Worm (Caenorhabditis elegans) whole organism, L2 larva: ENCODE data around the gene T09E8.4.

Experiments used
- aly-2 ChIP-seq: fragments of 150-350 bp; optimal IDR thresholded peaks from 2 replicates; lab custom pipeline; 2014; ENCODE audit warnings: missing biosample characterization, missing genetic modification characterization
- lin-11 ChIP-seq: fragments of 150-350 bp; sonication (generic microtip); optimal IDR thresholded peaks from 2 replicates; lab custom pipeline; 2014; ENCODE audit warnings: missing biosample characterization, missing genetic modification characterization, inconsistent platforms, mixed read lengths
- nhr-237 ChIP-seq: fragments of 150-350 bp; optimal IDR thresholded peaks from 2 replicates; lab custom pipeline; 2014; ENCODE audit warnings: missing biosample characterization, missing genetic modification characterization
- nhr-77 ChIP-seq: fragments of 150-350 bp; optimal IDR thresholded peaks from 2 replicates; lab custom pipeline; 2014; ENCODE audit warnings: missing biosample characterization, missing genetic modification characterization
- snpc-4 ChIP-seq: fragments of 150-350 bp; optimal IDR thresholded peaks from 2 replicates; lab custom pipeline; 2014; ENCODE audit warnings: missing biosample characterization, missing genetic modification characterization
- unc-39 ChIP-seq: fragments of 150-350 bp; optimal IDR thresholded peaks from 2 replicates; lab custom pipeline; 2014; ENCODE audit warnings: missing biosample characterization, missing genetic modification characterization
- zag-1 ChIP-seq: fragments of 150-350 bp; optimal IDR thresholded peaks from 2 replicates; lab custom pipeline; 2014; ENCODE audit warnings: missing biosample characterization, missing genetic modification characterization

DNA sequence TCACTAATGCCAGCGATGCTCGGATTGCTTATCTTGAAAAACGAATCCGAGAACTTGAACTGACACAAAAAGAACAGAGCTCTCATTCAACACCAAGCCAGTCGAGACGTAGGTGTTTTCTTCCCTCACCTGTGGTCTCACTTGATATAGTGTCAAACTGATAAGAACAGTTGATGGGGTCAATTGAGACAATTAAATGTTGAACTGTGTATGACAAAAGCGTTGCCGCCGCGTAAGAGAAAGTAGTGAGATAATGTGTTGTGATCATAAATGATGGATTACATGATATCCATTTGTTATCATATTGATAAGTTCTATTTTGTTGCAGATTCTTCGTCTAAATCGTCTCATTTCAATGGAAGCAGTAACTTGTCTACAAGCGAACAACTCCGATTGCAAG lies 10.3 kb downstream of the T09E8.4 start:
- TF ChIP-seq lin-11 (tag; lab: Kevin White, UChicago) (no peak), zag-1 (tag; lab: Kevin White, UChicago) (no peak), unc-39 (tag; lab: Kevin White, UChicago) (no peak), nhr-237 (no peak), snpc-4 (tag; lab: Kevin White, UChicago) (no peak), nhr-77 (tag; lab: Kevin White, UChicago) (no peak), aly-2 (tag; lab: Kevin White, UChicago) (no peak)
